Worm (Caenorhabditis elegans) whole organism, young adult: Measurements from ENCODE around the gene elp-1.

Experiments
- B0035.1 ChIP-seq: sonication (generic microtip); optimal IDR thresholded peaks from 2 replicates; lab custom pipeline; 2016; ENCODE audit warnings: missing genetic modification characterization, mild to moderate bottlenecking, missing compliant biosample characterization, missing genotype, missing genetic modification reagents
- B0261.1 ChIP-seq: sonication (generic microtip); optimal IDR thresholded peaks from 2 replicates; lab custom pipeline; 2016; ENCODE audit warnings: mild to moderate bottlenecking, missing genetic modification characterization, moderate library complexity, missing compliant biosample characterization
- C17E4.6 ChIP-seq: fragments of 200-800 bp; sonication (Bioruptor generic); IDR thresholded peaks from 2 replicates; pipeline ENCODE4 v1.3.6; 2022; ENCODE audit warnings: missing genetic modification reagents, missing genetic modification characterization, missing compliant biosample characterization
- F39B2.1 ChIP-seq: fragments of 200-800 bp; sonication (Bioruptor generic); IDR thresholded peaks from 2 replicates; pipeline ENCODE4 v1.3.6; 2022; ENCODE audit warnings: missing genetic modification reagents, missing genetic modification characterization, missing compliant biosample characterization
- F52B5.7 ChIP-seq: sonication (generic microtip); optimal IDR thresholded peaks from 2 replicates; lab custom pipeline; 2016; ENCODE audit warnings: mild to moderate bottlenecking, missing genetic modification characterization, missing compliant biosample characterization
- F55B11.4 ChIP-seq: sonication (generic microtip); optimal IDR thresholded peaks from 2 replicates; lab custom pipeline; 2016; ENCODE audit warnings: missing compliant biosample characterization, missing genetic modification characterization, borderline replicate concordance; ENCODE audit not compliant: insufficient read depth
- F57A8.1 ChIP-seq: fragments of 200-800 bp; sonication (Bioruptor generic); optimal IDR thresholded peaks from 2 replicates; lab custom pipeline; 2018; ENCODE audit warnings: mild to moderate bottlenecking, missing genetic modification characterization, moderate library complexity, missing compliant biosample characterization
- F57C9.4 ChIP-seq: sonication (generic microtip); optimal IDR thresholded peaks from 2 replicates; lab custom pipeline; 2017; ENCODE audit warnings: mild to moderate bottlenecking, missing genetic modification characterization, missing compliant biosample characterization
- Y56A3A.18 ChIP-seq: fragments of 200-800 bp; sonication (Bioruptor generic); IDR thresholded peaks from 2 replicates; pipeline ENCODE4 v1.3.6; 2022; ENCODE audit warnings: missing genetic modification reagents, missing genetic modification characterization, missing compliant biosample characterization
- ZK185.1 ChIP-seq: sonication (generic microtip); optimal IDR thresholded peaks from 2 replicates; lab custom pipeline; 2016; ENCODE audit warnings: mild to moderate bottlenecking, missing genetic modification characterization, missing compliant biosample characterization; ENCODE audit not compliant: poor library complexity, severe bottlenecking
- akir-1 ChIP-seq: fragments of 200-800 bp; sonication (Bioruptor generic); optimal IDR thresholded peaks from 2 replicates; lab custom pipeline; 2018; ENCODE audit warnings: mild to moderate bottlenecking, missing genetic modification characterization, moderate library complexity, missing compliant biosample characterization
- aptf-2 ChIP-seq: fragments of 200-800 bp; sonication (Bioruptor generic); conservative IDR thresholded peaks from 2 replicates; pipeline ENCODE4 v1.3.6; 2022; ENCODE audit warnings: missing genetic modification reagents, missing genetic modification characterization, missing compliant biosample characterization
- aptf-3 ChIP-seq: fragments of 200-800 bp; sonication (Bioruptor generic); IDR thresholded peaks from 2 replicates; pipeline ENCODE4 v1.3.6; 2022; ENCODE audit warnings: missing genetic modification characterization, missing compliant biosample characterization
- athp-1 ChIP-seq: sonication (generic microtip); optimal IDR thresholded peaks from 2 replicates; lab custom pipeline; 2017; ENCODE audit warnings: mild to moderate bottlenecking, missing genetic modification characterization, missing compliant biosample characterization
- attf-5 ChIP-seq: fragments of 200-800 bp; sonication (Bioruptor generic); optimal IDR thresholded peaks from 2 replicates; lab custom pipeline; 2018; ENCODE audit warnings: mild to moderate bottlenecking, missing genetic modification characterization, missing compliant biosample characterization
- bed-1 ChIP-seq: fragments of 200-800 bp; sonication (Bioruptor generic); IDR thresholded peaks from 2 replicates; pipeline ENCODE4 v1.3.6; 2022; ENCODE audit warnings: missing genetic modification reagents, missing genetic modification characterization, missing compliant biosample characterization
- cebp-1 ChIP-seq, 2 experiments: fragments of 200-800 bp in 1 of 2; sonication (Bioruptor generic) in 1 of 2; sonication (generic microtip) in 1 of 2; IDR thresholded peaks in 1 of 2; optimal IDR thresholded peaks in 1 of 2; 2 replicates each; pipeline versions ENCODE4 v1.3.6 to Lab custom; 2017 to 2022; ENCODE audit warnings: missing compliant biosample characterization in 2 of 2, missing genetic modification characterization in 2 of 2, mild to moderate bottlenecking in 1 of 2, missing genetic modification reagents in 1 of 2, moderate library complexity in 1 of 2
- cebp-2 ChIP-seq: fragments of 200-800 bp; sonication (Bioruptor generic); IDR thresholded peaks from 2 replicates; pipeline ENCODE4 v1.3.6; 2022; ENCODE audit warnings: missing genetic modification characterization, missing compliant biosample characterization
- ceh-100 ChIP-seq: fragments of 200-800 bp; sonication (Bioruptor generic); IDR thresholded peaks from 2 replicates; pipeline ENCODE4 v1.3.6; 2022; ENCODE audit warnings: missing genetic modification reagents, missing genetic modification characterization, missing compliant biosample characterization
- ceh-27 ChIP-seq: fragments of 200-800 bp; sonication (Bioruptor generic); optimal IDR thresholded peaks from 2 replicates; lab custom pipeline; 2018; ENCODE audit warnings: mild to moderate bottlenecking, missing genetic modification characterization, moderate library complexity, missing compliant biosample characterization
- ceh-40 ChIP-seq: fragments of 200-800 bp; sonication (Bioruptor generic); IDR thresholded peaks from 2 replicates; pipeline ENCODE4 v1.3.6; 2022; ENCODE audit warnings: missing genetic modification characterization, missing compliant biosample characterization
- dox-1 ChIP-seq: fragments of 200-800 bp; sonication (Bioruptor generic); IDR thresholded peaks from 2 replicates; pipeline ENCODE4 v1.3.6; 2022; ENCODE audit warnings: missing genetic modification reagents, missing genetic modification characterization, missing compliant biosample characterization
- dpl-1 ChIP-seq: fragments of 150-350 bp; optimal IDR thresholded peaks from 2 replicates; lab custom pipeline; 2014; ENCODE audit warnings: missing biosample characterization, missing genetic modification reagents, missing genetic modification characterization
- ets-4 ChIP-seq: fragments of 200-800 bp; sonication (Bioruptor generic); optimal IDR thresholded peaks from 2 replicates; lab custom pipeline; 2018; ENCODE audit warnings: mild to moderate bottlenecking, missing genetic modification characterization, missing compliant biosample characterization
- hlh-12 ChIP-seq: sonication (generic microtip); optimal IDR thresholded peaks from 2 replicates; lab custom pipeline; 2016; ENCODE audit warnings: missing genetic modification characterization, missing compliant biosample characterization
- hlh-26 ChIP-seq: fragments of 200-800 bp; sonication (Bioruptor generic); conservative IDR thresholded peaks from 2 replicates; pipeline ENCODE4 v1.3.6; 2022; ENCODE audit warnings: missing genetic modification reagents, missing genetic modification characterization, missing compliant biosample characterization
- hmg-1.2 ChIP-seq: fragments of 200-800 bp; sonication (Bioruptor generic); IDR thresholded peaks from 2 replicates; pipeline ENCODE4 v1.3.6; 2022; ENCODE audit warnings: missing genetic modification reagents, missing genetic modification characterization, missing compliant biosample characterization
- hmg-20 ChIP-seq: fragments of 200-800 bp; sonication (Bioruptor generic); IDR thresholded peaks from 2 replicates; pipeline ENCODE4 v1.3.6; 2022; ENCODE audit warnings: missing genetic modification reagents, missing genetic modification characterization, missing compliant biosample characterization
- hsf-1 ChIP-seq: fragments of 200-800 bp; sonication (Bioruptor generic); IDR thresholded peaks from 2 replicates; pipeline ENCODE4 v1.3.6; 2022; ENCODE audit warnings: missing genetic modification reagents, missing genetic modification characterization, missing compliant biosample characterization
- let-607 ChIP-seq, 2 experiments: fragments of 200-800 bp in 1 of 2; sonication (Bioruptor generic) in 1 of 2; sonication (generic microtip) in 1 of 2; optimal IDR thresholded peaks; 2 replicates each; lab custom pipeline; 2016 to 2018; ENCODE audit warnings: mild to moderate bottlenecking in 2 of 2, missing compliant biosample characterization in 2 of 2, missing genetic modification characterization in 2 of 2, moderate library complexity in 2 of 2, missing genotype in 1 of 2
- lin-26 ChIP-seq: fragments of 200-800 bp; sonication (Bioruptor generic); IDR thresholded peaks from 2 replicates; pipeline ENCODE4 v1.3.6; 2022; ENCODE audit warnings: missing genetic modification reagents, missing genetic modification characterization, missing compliant biosample characterization
- lsl-1 ChIP-seq: fragments of 200-800 bp; sonication (Bioruptor generic); optimal IDR thresholded peaks from 2 replicates; lab custom pipeline; 2018; ENCODE audit warnings: mild to moderate bottlenecking, missing genetic modification characterization, moderate library complexity, missing compliant biosample characterization
- lsy-27 ChIP-seq: sonication (generic microtip); optimal IDR thresholded peaks from 2 replicates; lab custom pipeline; 2017; ENCODE audit warnings: missing genetic modification characterization, mild to moderate bottlenecking, missing compliant biosample characterization, antibody characterized with exemption, missing genotype, borderline replicate concordance; ENCODE audit not compliant: insufficient read depth
- mel-28 ChIP-seq: sonication (generic microtip); optimal IDR thresholded peaks from 2 replicates; lab custom pipeline; 2016; ENCODE audit warnings: borderline replicate concordance, mild to moderate bottlenecking, missing genetic modification characterization, missing compliant biosample characterization
- nfya-2 ChIP-seq: fragments of 200-800 bp; sonication (Bioruptor generic); IDR thresholded peaks from 2 replicates; pipeline ENCODE4 v1.3.6; 2022; ENCODE audit warnings: missing genetic modification reagents, missing genetic modification characterization, missing compliant biosample characterization
- nhr-120 ChIP-seq: fragments of 200-800 bp; sonication (Bioruptor generic); IDR thresholded peaks from 2 replicates; pipeline ENCODE4 v1.3.6; 2022; ENCODE audit warnings: missing genetic modification characterization, missing compliant biosample characterization
- nhr-179 ChIP-seq: sonication (generic microtip); optimal IDR thresholded peaks from 2 replicates; lab custom pipeline; 2016; ENCODE audit warnings: mild to moderate bottlenecking, missing genetic modification characterization, missing compliant biosample characterization
- rcor-1 ChIP-seq: fragments of 200-800 bp; sonication (Bioruptor generic); IDR thresholded peaks from 2 replicates; pipeline ENCODE4 v1.3.6; 2022; ENCODE audit warnings: missing genetic modification reagents, missing genetic modification characterization, missing compliant biosample characterization
- rec-8 ChIP-seq, 2 experiments: sonication (generic microtip); optimal IDR thresholded peaks; 2 replicates each; lab custom pipeline; 2016; ENCODE audit warnings: mild to moderate bottlenecking in 2 of 2, missing genetic modification characterization in 2 of 2, missing genetic modification reagents in 2 of 2, missing genotype in 2 of 2, missing biosample characterization in 1 of 2, missing compliant biosample characterization in 1 of 2, moderate library complexity in 1 of 2
- repo-1 ChIP-seq: sonication (generic microtip); optimal IDR thresholded peaks from 2 replicates; lab custom pipeline; 2017; ENCODE audit warnings: mild to moderate bottlenecking, missing genetic modification characterization, missing compliant biosample characterization
- snpc-3.4 ChIP-seq: sonication (generic microtip); optimal IDR thresholded peaks from 2 replicates; lab custom pipeline; 2017; ENCODE audit warnings: missing genetic modification characterization, mild to moderate bottlenecking, missing compliant biosample characterization, antibody characterized with exemption, moderate library complexity, missing genotype, missing genetic modification reagents
- tbx-9 ChIP-seq: sonication (generic microtip); optimal IDR thresholded peaks from 2 replicates; lab custom pipeline; 2016; ENCODE audit warnings: borderline replicate concordance, missing genetic modification characterization, inconsistent platforms, missing compliant biosample characterization
- unc-62 ChIP-seq: fragments of 150-350 bp; optimal IDR thresholded peaks from 2 replicates; lab custom pipeline; 2014; ENCODE audit warnings: missing biosample characterization, missing genetic modification reagents, missing genetic modification characterization
- zfh-2 ChIP-seq: fragments of 200-800 bp; sonication (Bioruptor generic); conservative IDR thresholded peaks from 2 replicates; pipeline ENCODE4 v1.3.6; 2022; ENCODE audit warnings: missing genetic modification reagents, missing genetic modification characterization, missing compliant biosample characterization
- zim-3 ChIP-seq: sonication (generic microtip); optimal IDR thresholded peaks from 2 replicates; lab custom pipeline; 2017; ENCODE audit warnings: mild to moderate bottlenecking, missing genetic modification characterization, moderate library complexity, missing compliant biosample characterization
- ztf-18 ChIP-seq: sonication (generic microtip); optimal IDR thresholded peaks from 2 replicates; lab custom pipeline; 2016; ENCODE audit warnings: missing genotype, mild to moderate bottlenecking, missing genetic modification characterization, missing compliant biosample characterization

elp-1 gene

DNA sequence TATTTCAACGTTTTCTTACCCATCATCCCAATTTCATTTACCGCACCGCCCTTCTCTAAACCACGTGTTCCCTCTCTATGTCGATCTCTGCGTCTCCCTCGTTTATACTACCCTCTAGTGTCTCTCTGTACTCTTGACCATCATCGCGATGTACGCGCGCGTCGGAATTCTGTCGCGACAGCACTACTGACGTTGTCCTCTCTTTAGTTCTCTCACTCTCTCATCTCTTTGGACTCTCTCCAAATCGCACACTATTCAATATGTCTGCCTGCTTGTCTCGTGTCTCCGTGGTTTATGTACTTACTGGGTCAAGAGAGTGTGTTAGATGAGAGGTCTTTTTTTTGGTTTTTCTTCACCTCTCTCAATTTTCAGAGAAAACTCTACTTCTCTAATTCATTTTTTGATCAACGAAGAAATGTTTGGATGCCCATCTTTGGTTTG lies 8.3 kb upstream of the elp-1 start (continued):
- no peak for TF ChIP-seq zim-3 (tag; lab: Kevin White, UChicago)
- TF ChIP-seq unc-62 (GFP tag; lab: Kevin White, UChicago), result no peak
- TF ChIP-seq lsl-1, result no peak
- TF ChIP-seq F57C9.4 (tag; lab: Kevin White, UChicago), result no peak
- peak; percentile 75; the same call in 1 of the 2 replicates for TF ChIP-seq lin-26
- no peak; the same call in 1 of the 2 replicates for TF ChIP-seq zfh-2 (GFP tag; lab: Robert Waterston, UW)
- no peak for TF ChIP-seq ceh-40
- TF ChIP-seq akir-1 (GFP tag; lab: Kevin White, UChicago), result peak; percentile 49
- TF ChIP-seq B0035.1 (tag; lab: Kevin White, UChicago), result peak; percentile 70
- TF ChIP-seq nhr-120 (GFP tag; lab: Robert Waterston, UW), result no peak

DNA sequence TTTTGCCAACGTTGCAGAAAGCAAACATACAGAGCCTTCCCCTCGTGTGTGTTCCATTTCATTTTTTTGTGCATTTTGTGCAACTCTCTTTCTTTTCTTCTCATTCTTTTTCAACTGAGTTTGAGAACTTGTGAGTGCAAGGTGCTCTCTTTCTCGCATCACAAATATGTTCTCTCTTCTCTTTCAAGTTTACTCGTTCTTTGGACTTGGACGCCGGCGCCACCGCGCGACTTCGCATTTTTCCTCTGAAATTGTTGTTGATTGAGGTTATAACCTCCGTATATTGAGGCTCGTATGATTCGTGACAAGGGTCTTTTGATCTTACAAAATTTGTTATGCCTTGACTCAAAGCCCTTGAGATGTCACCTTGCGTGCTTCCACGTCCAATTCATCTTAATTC lies 6.8 kb upstream of the elp-1 start:
- TF ChIP-seq Y56A3A.18 (GFP tag; lab: Robert Waterston, UW), result no peak
- TF ChIP-seq hlh-12 (tag; lab: Kevin White, UChicago), result no peak
- TF ChIP-seq nhr-179 (tag; lab: Kevin White, UChicago), result no peak
- TF ChIP-seq hsf-1 (GFP tag; lab: Robert Waterston, UW), result no peak
- no peak for TF ChIP-seq F57A8.1
- TF ChIP-seq let-607 (tag; optimal IDR thresholded peaks at IDR 0.05; lab: Kevin White, UChicago), result no peak
- TF ChIP-seq rec-8 (tag; optimal IDR thresholded peaks at IDR 0.05; lab: Kevin White, UChicago), result no peak
- peak; percentile 27; the same call in 1 of the 2 replicates for TF ChIP-seq dox-1 (GFP tag; lab: Robert Waterston, UW)
- TF ChIP-seq ets-4 (GFP tag; lab: Kevin White, UChicago), result no peak
- TF ChIP-seq cebp-2 (GFP tag; lab: Robert Waterston, UW), result no peak
- TF ChIP-seq repo-1, result no peak
- TF ChIP-seq F55B11.4 (tag; lab: Kevin White, UChicago), result no peak
- no peak for TF ChIP-seq tbx-9 (tag; lab: Kevin White, UChicago)
- TF ChIP-seq B0261.1 (tag; lab: Kevin White, UChicago), result no peak
- no peak for TF ChIP-seq ceh-100 (GFP tag; lab: Robert Waterston, UW)
- TF ChIP-seq snpc-3.4 (tag; lab: Kevin White, UChicago), result no peak
- no peak for TF ChIP-seq hlh-26 (GFP tag; lab: Robert Waterston, UW)
- no peak for TF ChIP-seq zfh-2 (GFP tag; lab: Robert Waterston, UW)
- no peak for TF ChIP-seq nfya-2 (GFP tag; lab: Robert Waterston, UW)
- peak; percentile 10 for TF ChIP-seq attf-5 (GFP tag; lab: Kevin White, UChicago)
- TF ChIP-seq aptf-3 (GFP tag; lab: Robert Waterston, UW), result no peak
- TF ChIP-seq lsy-27, result no peak
- no peak for TF ChIP-seq mel-28
- 0 out of 2 replicates have a peak, but pooled peaks have one; percentile 14 for TF ChIP-seq cebp-1 (GFP tag; IDR thresholded peaks at IDR 0.05; lab: Robert Waterston, UW)
- peak; percentile 75 for TF ChIP-seq cebp-1 (tag; optimal IDR thresholded peaks at IDR 0.05; lab: Kevin White, UChicago)
- TF ChIP-seq rcor-1 (GFP tag; lab: Robert Waterston, UW), result no peak
- no peak for TF ChIP-seq ZK185.1 (tag; lab: Kevin White, UChicago)
- no peak for TF ChIP-seq athp-1
- TF ChIP-seq ceh-27 (GFP tag; lab: Kevin White, UChicago), result peak; percentile 81
- peak; percentile 55 for TF ChIP-seq hmg-1.2 (GFP tag; lab: Robert Waterston, UW)
- no peak for TF ChIP-seq ztf-18 (tag; lab: Kevin White, UChicago)
- no peak for TF ChIP-seq bed-1 (GFP tag; lab: Robert Waterston, UW)
- no peak for TF ChIP-seq F52B5.7 (tag; lab: Kevin White, UChicago)
- no peak for TF ChIP-seq F57C9.4 (tag; lab: Kevin White, UChicago)
- no peak for TF ChIP-seq aptf-2 (GFP tag; lab: Robert Waterston, UW)
- TF ChIP-seq dpl-1 (GFP tag; lab: Kevin White, UChicago), result no peak
- TF ChIP-seq hmg-20, result no peak
- TF ChIP-seq C17E4.6 (GFP tag; lab: Robert Waterston, UW), result no peak
- TF ChIP-seq F39B2.1 (GFP tag; lab: Robert Waterston, UW), result no peak
